Worm (Caenorhabditis elegans): Measurements from ENCODE around the gene str-227.

DNA sequence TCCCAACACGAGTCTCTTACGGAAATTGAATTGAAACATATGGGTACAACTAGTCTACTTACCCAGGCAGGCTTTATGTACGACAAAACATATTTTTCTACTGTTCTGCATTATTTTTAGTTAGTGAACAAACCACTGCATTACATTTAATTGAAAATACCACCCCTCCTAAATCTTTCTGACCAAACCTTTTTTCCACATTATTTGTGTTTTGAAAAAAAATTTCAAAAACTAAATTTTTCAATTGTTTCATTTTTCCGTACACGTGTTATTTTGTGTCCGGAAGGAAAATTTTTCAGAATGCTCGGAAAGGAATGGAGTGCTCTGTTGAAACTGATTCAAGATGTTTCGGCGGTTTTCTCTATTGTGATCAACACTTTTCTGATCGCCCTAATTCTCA, 5.6 kb upstream of the str-227 start, which contains the start of gene str-226:
- TF ChIP-seq dao-5 (tag; optimal IDR thresholded peaks at IDR 0.05) = no peak
- TF ChIP-seq him-1 (tag; optimal IDR thresholded peaks at IDR 0.05) = no peak

All from whole organism, L4/young adult.